Worm (Caenorhabditis elegans) whole organism, young adult: Measurements from ENCODE around the gene sma-6.

ENCODE experiments used
- C06A6.2 ChIP-seq: fragments of 200-800 bp; sonication (Bioruptor generic); conservative IDR thresholded peaks from 2 replicates; pipeline ENCODE4 v1.3.6; 2022; ENCODE audit warnings: missing genetic modification characterization, missing compliant biosample characterization
- F10E7.11 ChIP-seq: sonication (generic microtip); optimal IDR thresholded peaks from 2 replicates; lab custom pipeline; 2017; ENCODE audit warnings: mild to moderate bottlenecking, missing genetic modification characterization, moderate library complexity, missing compliant biosample characterization
- F39B2.1 ChIP-seq: fragments of 200-800 bp; sonication (Bioruptor generic); IDR thresholded peaks from 2 replicates; pipeline ENCODE4 v1.3.6; 2022; ENCODE audit warnings: missing genetic modification reagents, missing genetic modification characterization, missing compliant biosample characterization
- F55B11.4 ChIP-seq: sonication (generic microtip); optimal IDR thresholded peaks from 2 replicates; lab custom pipeline; 2016; ENCODE audit warnings: missing compliant biosample characterization, missing genetic modification characterization, borderline replicate concordance; ENCODE audit not compliant: insufficient read depth
- F57C9.4 ChIP-seq: sonication (generic microtip); optimal IDR thresholded peaks from 2 replicates; lab custom pipeline; 2017; ENCODE audit warnings: mild to moderate bottlenecking, missing genetic modification characterization, missing compliant biosample characterization
- K11D2.4 ChIP-seq: fragments of 200-800 bp; sonication (Bioruptor generic); IDR thresholded peaks from 2 replicates; pipeline ENCODE4 v1.3.6; 2022; ENCODE audit warnings: missing genetic modification reagents, missing genetic modification characterization, missing compliant biosample characterization
- T07F8.4 ChIP-seq: sonication (generic microtip); optimal IDR thresholded peaks from 2 replicates; lab custom pipeline; 2016; ENCODE audit warnings: mild to moderate bottlenecking, missing genetic modification characterization, moderate library complexity, missing compliant biosample characterization
- Y53F4B.3 ChIP-seq: fragments of 200-800 bp; sonication (Bioruptor generic); IDR thresholded peaks from 2 replicates; pipeline ENCODE4 v1.3.6; 2022; ENCODE audit warnings: missing genetic modification reagents, missing genetic modification characterization, missing compliant biosample characterization
- Y95B8A.8 ChIP-seq: fragments of 200-800 bp; sonication (Bioruptor generic); IDR thresholded peaks from 2 replicates; pipeline ENCODE4 v1.3.6; 2022; ENCODE audit warnings: missing genetic modification reagents, missing genetic modification characterization, missing compliant biosample characterization
- ZK185.1 ChIP-seq: sonication (generic microtip); optimal IDR thresholded peaks from 2 replicates; lab custom pipeline; 2016; ENCODE audit warnings: mild to moderate bottlenecking, missing genetic modification characterization, missing compliant biosample characterization; ENCODE audit not compliant: poor library complexity, severe bottlenecking
- ama-1 ChIP-seq, 3 experiments: fragments of 150-350 bp in 1 of 3; sonication (generic microtip) in 2 of 3; optimal IDR thresholded peaks; 2 replicates each; lab custom pipeline; 2014 to 2018; ENCODE audit warnings: missing biosample characterization in 2 of 3, missing genetic modification characterization in 2 of 3, missing genetic modification reagents in 2 of 3
- atf-7 ChIP-seq: sonication (generic microtip); optimal IDR thresholded peaks from 2 replicates; lab custom pipeline; 2017; ENCODE audit warnings: mild to moderate bottlenecking, missing genetic modification characterization, missing compliant biosample characterization
- attf-3 ChIP-seq: fragments of 200-800 bp; sonication (Bioruptor generic); conservative IDR thresholded peaks from 2 replicates; pipeline ENCODE4 v1.3.6; 2022; ENCODE audit warnings: missing genetic modification reagents, missing genetic modification characterization, missing compliant biosample characterization
- attf-5 ChIP-seq: fragments of 200-800 bp; sonication (Bioruptor generic); optimal IDR thresholded peaks from 2 replicates; lab custom pipeline; 2018; ENCODE audit warnings: mild to moderate bottlenecking, missing genetic modification characterization, missing compliant biosample characterization
- attf-6 ChIP-seq: fragments of 200-800 bp; sonication (Bioruptor generic); IDR thresholded peaks from 2 replicates; pipeline ENCODE4 v1.3.6; 2022; ENCODE audit warnings: missing genetic modification reagents, missing genetic modification characterization, missing compliant biosample characterization
- bed-2 ChIP-seq: fragments of 200-800 bp; sonication (Bioruptor generic); IDR thresholded peaks from 2 replicates; pipeline ENCODE4 v1.3.6; 2022; ENCODE audit warnings: missing genetic modification reagents, missing genetic modification characterization, missing compliant biosample characterization
- cebp-2 ChIP-seq: fragments of 200-800 bp; sonication (Bioruptor generic); IDR thresholded peaks from 2 replicates; pipeline ENCODE4 v1.3.6; 2022; ENCODE audit warnings: missing genetic modification characterization, missing compliant biosample characterization
- ceh-91 ChIP-seq: fragments of 200-800 bp; sonication (Bioruptor generic); IDR thresholded peaks from 2 replicates; pipeline ENCODE4 v1.3.6; 2022; ENCODE audit warnings: missing genetic modification reagents, missing genetic modification characterization, missing compliant biosample characterization
- chd-7 ChIP-seq: sonication (generic microtip); optimal IDR thresholded peaks from 2 replicates; lab custom pipeline; 2016; ENCODE audit warnings: mild to moderate bottlenecking, missing genetic modification characterization, moderate library complexity, missing compliant biosample characterization
- die-1 ChIP-seq: sonication (generic microtip); optimal IDR thresholded peaks from 2 replicates; lab custom pipeline; 2016; ENCODE audit warnings: missing genotype, mild to moderate bottlenecking, missing genetic modification characterization, missing compliant biosample characterization
- dpl-1 ChIP-seq: fragments of 150-350 bp; optimal IDR thresholded peaks from 2 replicates; lab custom pipeline; 2014; ENCODE audit warnings: missing biosample characterization, missing genetic modification reagents, missing genetic modification characterization
- egrh-3 ChIP-seq: fragments of 200-800 bp; sonication (Bioruptor generic); IDR thresholded peaks from 2 replicates; pipeline ENCODE4 v1.3.6; 2022; ENCODE audit warnings: missing genetic modification reagents, missing genetic modification characterization, missing compliant biosample characterization
- him-1 ChIP-seq: sonication (generic microtip); optimal IDR thresholded peaks from 2 replicates; lab custom pipeline; 2016; ENCODE audit warnings: missing genotype, missing genetic modification reagents, missing genetic modification characterization, missing compliant biosample characterization
- hlh-12 ChIP-seq: sonication (generic microtip); optimal IDR thresholded peaks from 2 replicates; lab custom pipeline; 2016; ENCODE audit warnings: missing genetic modification characterization, missing compliant biosample characterization
- hlh-26 ChIP-seq: fragments of 200-800 bp; sonication (Bioruptor generic); conservative IDR thresholded peaks from 2 replicates; pipeline ENCODE4 v1.3.6; 2022; ENCODE audit warnings: missing genetic modification reagents, missing genetic modification characterization, missing compliant biosample characterization
- hrde-1 ChIP-seq: sonication (generic microtip); optimal IDR thresholded peaks from 2 replicates; lab custom pipeline; 2016; ENCODE audit warnings: missing genetic modification characterization, mild to moderate bottlenecking, missing compliant biosample characterization, moderate library complexity, missing genotype, missing genetic modification reagents, borderline replicate concordance
- lin-54 ChIP-seq: fragments of 200-800 bp; sonication (Bioruptor generic); optimal IDR thresholded peaks from 2 replicates; lab custom pipeline; 2018; ENCODE audit warnings: mild to moderate bottlenecking, missing genetic modification characterization, missing compliant biosample characterization
- lir-1 ChIP-seq: fragments of 200-800 bp; sonication (Bioruptor generic); conservative IDR thresholded peaks from 2 replicates; pipeline ENCODE4 v1.3.6; 2022; ENCODE audit warnings: missing genetic modification reagents, missing genetic modification characterization, missing compliant biosample characterization
- lsl-1 ChIP-seq: fragments of 200-800 bp; sonication (Bioruptor generic); optimal IDR thresholded peaks from 2 replicates; lab custom pipeline; 2018; ENCODE audit warnings: mild to moderate bottlenecking, missing genetic modification characterization, moderate library complexity, missing compliant biosample characterization
- mcd-1 ChIP-seq: fragments of 200-800 bp; sonication (Bioruptor generic); IDR thresholded peaks from 2 replicates; pipeline ENCODE4 v1.3.6; 2022; ENCODE audit warnings: missing genetic modification reagents, missing genetic modification characterization, missing compliant biosample characterization
- mes-4 ChIP-seq: sonication (generic microtip); optimal IDR thresholded peaks from 2 replicates; lab custom pipeline; 2016; ENCODE audit warnings: missing genotype, missing genetic modification characterization, missing compliant biosample characterization
- nfya-1 ChIP-seq: sonication (generic microtip); optimal IDR thresholded peaks from 2 replicates; lab custom pipeline; 2017; ENCODE audit warnings: antibody characterized with exemption, missing compliant biosample characterization, missing genetic modification characterization, borderline replicate concordance; ENCODE audit not compliant: insufficient read depth
- nhr-179 ChIP-seq: sonication (generic microtip); optimal IDR thresholded peaks from 2 replicates; lab custom pipeline; 2016; ENCODE audit warnings: mild to moderate bottlenecking, missing genetic modification characterization, missing compliant biosample characterization
- nhr-90 ChIP-seq: sonication (generic microtip); optimal IDR thresholded peaks from 2 replicates; lab custom pipeline; 2016; ENCODE audit warnings: missing genotype, mild to moderate bottlenecking, missing genetic modification characterization, missing compliant biosample characterization
- pha-4 ChIP-seq: fragments of 150-350 bp; sonication (generic microtip); optimal IDR thresholded peaks from 2 replicates; lab custom pipeline; 2014; ENCODE audit warnings: missing biosample characterization, missing genetic modification reagents, missing genetic modification characterization
- repo-1 ChIP-seq: sonication (generic microtip); optimal IDR thresholded peaks from 2 replicates; lab custom pipeline; 2017; ENCODE audit warnings: mild to moderate bottlenecking, missing genetic modification characterization, missing compliant biosample characterization
- rpc-1 ChIP-seq, 2 experiments: fragments of 150-350 bp in 1 of 2; sonication (generic microtip) in 1 of 2; optimal IDR thresholded peaks; 2 replicates each; lab custom pipeline; 2014 to 2018; ENCODE audit warnings: missing biosample characterization in 1 of 2, missing genetic modification characterization in 1 of 2, missing genetic modification reagents in 1 of 2, missing genotype in 1 of 2
- sptf-2 ChIP-seq: fragments of 200-800 bp; sonication (Bioruptor generic); optimal IDR thresholded peaks from 2 replicates; lab custom pipeline; 2018; ENCODE audit warnings: mild to moderate bottlenecking, missing genetic modification characterization, missing compliant biosample characterization
- tbp1 ChIP-seq: fragments of 200-800 bp; sonication (Bioruptor generic); optimal IDR thresholded peaks from 2 replicates; lab custom pipeline; 2018; ENCODE audit warnings: mild to moderate bottlenecking, missing genetic modification characterization, missing compliant biosample characterization
- unc-62 ChIP-seq: fragments of 150-350 bp; optimal IDR thresholded peaks from 2 replicates; lab custom pipeline; 2014; ENCODE audit warnings: missing biosample characterization, missing genetic modification reagents, missing genetic modification characterization
- ztf-25 ChIP-seq: fragments of 200-800 bp; sonication (Bioruptor generic); IDR thresholded peaks from 2 replicates; pipeline ENCODE4 v1.3.6; 2022; ENCODE audit warnings: missing genetic modification reagents, missing genetic modification characterization, missing compliant biosample characterization
- ztf-3 ChIP-seq: fragments of 200-800 bp; sonication (Bioruptor generic); optimal IDR thresholded peaks from 2 replicates; lab custom pipeline; 2018; ENCODE audit warnings: mild to moderate bottlenecking, missing genetic modification characterization, missing compliant biosample characterization

sma-6 gene

DNA sequence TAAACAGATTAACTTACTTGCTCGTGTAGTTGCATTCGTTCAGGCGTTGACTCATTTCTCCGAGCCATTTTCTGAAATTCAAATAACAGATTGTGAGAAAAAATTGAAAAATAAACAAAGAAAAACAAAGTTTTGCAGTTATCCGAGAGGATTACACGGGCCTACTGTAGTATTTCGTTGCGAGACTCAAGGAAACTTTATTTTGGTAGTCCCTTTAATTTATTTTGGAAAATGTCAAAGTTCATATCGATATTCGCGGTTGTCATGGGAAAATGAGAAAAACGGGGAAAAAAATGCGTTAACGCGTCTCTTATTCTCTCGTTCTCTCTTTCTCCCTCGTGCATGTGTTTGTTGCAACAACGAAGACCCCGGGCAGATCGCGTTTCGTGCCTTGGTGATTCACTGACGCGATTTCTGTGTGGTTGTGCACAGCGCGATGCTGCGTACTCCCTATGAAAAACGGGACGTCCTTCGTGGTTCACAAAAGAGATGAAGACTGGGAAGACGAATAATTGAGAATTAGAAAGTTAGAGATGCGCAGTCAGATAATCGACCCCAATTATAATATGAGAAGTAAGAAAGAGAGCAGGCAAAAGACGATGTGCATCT is 7.0 kb downstream of the sma-6 start, which contains the start of gene set-4 (continued):
- TF ChIP-seq egrh-3 (no peak), ama-1 (optimal IDR thresholded peaks at IDR 0.05; lab: Kevin White, UChicago) (no peak), ama-1 (GFP tag; optimal IDR thresholded peaks at IDR 0.05; lab: Kevin White, UChicago) (no peak), Y53F4B.3 (GFP tag; lab: Robert Waterston, UW) (no peak), C06A6.2 (GFP tag; lab: Robert Waterston, UW) (peak; percentile 76; the same call in 1 of the 2 replicates), tbp1 (GFP tag; lab: Kevin White, UChicago) (peak; percentile 62), ztf-25 (GFP tag; lab: Robert Waterston, UW) (no peak), bed-2 (GFP tag; lab: Robert Waterston, UW) (no peak), ztf-3 (GFP tag; lab: Kevin White, UChicago) (no peak), die-1 (tag; lab: Kevin White, UChicago) (no peak), attf-5 (GFP tag; lab: Kevin White, UChicago) (peak; percentile 95), F10E7.11 (tag; lab: Kevin White, UChicago) (no peak), F57C9.4 (tag; lab: Kevin White, UChicago) (no peak), mcd-1 (GFP tag; lab: Robert Waterston, UW) (peak; percentile 92), nhr-179 (tag; lab: Kevin White, UChicago) (no peak), lir-1 (GFP tag; lab: Robert Waterston, UW) (peak; percentile 60; the same call in 1 of the 2 replicates), mes-4 (no peak), nfya-1 (tag; lab: Kevin White, UChicago) (no peak), attf-6 (GFP tag; lab: Robert Waterston, UW) (no peak), rpc-1 (optimal IDR thresholded peaks at IDR 0.05; lab: Kevin White, UChicago) (no peak), rpc-1 (tag; optimal IDR thresholded peaks at IDR 0.05; lab: Kevin White, UChicago) (no peak), repo-1 (tag; lab: Kevin White, UChicago) (peak; percentile 73), attf-3 (GFP tag; lab: Robert Waterston, UW) (0 out of 2 replicates have a peak, but pooled peaks have one; percentile 37), lsl-1 (GFP tag; lab: Kevin White, UChicago) (peak; percentile 78), F39B2.1 (no peak), lin-54 (peak; percentile 78), F55B11.4 (tag; lab: Kevin White, UChicago) (no peak), pha-4 (tag; lab: Kevin White, UChicago) (no peak), cebp-2 (GFP tag; lab: Robert Waterston, UW) (no peak), atf-7 (peak; percentile 77), unc-62 (GFP tag; lab: Kevin White, UChicago) (no peak), nhr-90 (tag; lab: Kevin White, UChicago) (peak; percentile 57), ceh-91 (GFP tag; lab: Robert Waterston, UW) (peak; percentile 50; the same call in 1 of the 2 replicates), K11D2.4 (peak; percentile 80), T07F8.4 (tag; lab: Kevin White, UChicago) (no peak), dpl-1 (GFP tag; lab: Kevin White, UChicago) (peak; percentile 55), Y95B8A.8 (GFP tag; lab: Robert Waterston, UW) (no peak), hlh-12 (no peak), chd-7 (tag; lab: Kevin White, UChicago) (peak; percentile 73), hrde-1 (no peak), him-1 (peak; percentile 10), ZK185.1 (tag; lab: Kevin White, UChicago) (peak; percentile 68), sptf-2 (no peak), hlh-26 (no peak)
